Fruit fly (Drosophila melanogaster): ENCODE results near the gene CG10631.

CG10631 gene

DNA sequence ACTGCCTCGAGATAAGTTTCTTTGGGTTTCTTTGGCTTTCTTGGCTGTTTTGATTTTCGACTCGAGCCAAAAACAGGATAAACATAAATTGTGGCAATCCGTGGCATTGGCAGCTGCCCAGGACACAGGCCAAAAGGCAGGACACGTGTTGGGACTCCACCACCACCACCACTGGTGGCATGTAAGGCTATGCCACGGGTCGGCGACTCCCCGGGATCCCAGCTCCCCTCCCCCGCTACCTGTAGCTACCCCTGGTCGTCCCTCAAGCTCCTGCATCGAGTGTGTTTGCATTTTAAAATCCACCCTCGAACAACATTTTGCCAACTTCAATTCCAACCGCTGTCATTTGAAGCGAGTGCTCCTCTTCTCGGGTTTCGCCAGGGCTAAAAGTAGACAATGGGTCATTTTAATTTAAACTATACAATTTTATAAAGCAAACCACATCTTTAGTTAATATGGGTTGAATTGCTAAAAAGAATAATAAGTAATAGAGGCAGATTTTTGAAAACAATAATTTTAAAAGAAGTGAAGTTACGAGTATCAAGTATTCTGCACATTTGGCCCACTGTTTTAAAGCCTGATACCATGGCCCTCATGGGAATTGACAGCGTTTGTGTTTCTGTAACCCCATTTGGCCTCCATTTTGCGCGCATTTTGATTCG is 45.4 kb upstream of the CG10631 start (continued):
- no peak for TF ChIP-seq Eip74EF (GFP tag; optimal IDR thresholded peaks at IDR 0.05)
- no peak for TF ChIP-seq Meics (GFP tag; optimal IDR thresholded peaks at IDR 0.05)
- peak; percentile 7 for TF ChIP-seq CG7556 (GFP tag; optimal IDR thresholded peaks at IDR 0.05)
- no peak for TF ChIP-seq CG2129 (GFP tag; IDR thresholded peaks at IDR 0.05; ENCODE audit: partially characterized antibody)
- no peak for TF ChIP-seq Nf-YC (tag; optimal IDR thresholded peaks at IDR 0.05)
- no peak for TF ChIP-seq fd64A (GFP tag; optimal IDR thresholded peaks at IDR 0.05)
- no peak for TF ChIP-seq Jarid2 (GFP tag; optimal IDR thresholded peaks at IDR 0.05)
- TF ChIP-seq CG4854 (GFP tag; optimal IDR thresholded peaks at IDR 0.05), result no peak
- TF ChIP-seq Side (GFP tag; optimal IDR thresholded peaks at IDR 0.05), result no peak
- no peak for TF ChIP-seq CG15073 (GFP tag; optimal IDR thresholded peaks at IDR 0.05)
- no peak for TF ChIP-seq CG1603 (tag; optimal IDR thresholded peaks at IDR 0.05)
- no peak for TF ChIP-seq zfh2 (GFP tag; optimal IDR thresholded peaks at IDR 0.05)
- no peak for TF ChIP-seq CHES-1-like (GFP tag; optimal IDR thresholded peaks at IDR 0.05)
- TF ChIP-seq Sox102F (GFP tag; optimal IDR thresholded peaks at IDR 0.05), result peak; percentile 25
- TF ChIP-seq Blimp-1 (GFP tag; optimal IDR thresholded peaks at IDR 0.05), result no peak
- TF ChIP-seq Ets65A (GFP tag), result peak; percentile 58
- no peak for TF ChIP-seq Dref (GFP tag; IDR thresholded peaks at IDR 0.05)
- TF ChIP-seq CG17802 (tag; optimal IDR thresholded peaks at IDR 0.05), result no peak
- no peak for TF ChIP-seq CG2116 (GFP tag; optimal IDR thresholded peaks at IDR 0.05)
- TF ChIP-seq HLH4C (GFP tag; IDR thresholded peaks at IDR 0.05; ENCODE audit: partially characterized antibody), result no peak
- TF ChIP-seq CG7839 (tag; optimal IDR thresholded peaks at IDR 0.05), result peak; percentile 15
- no peak for TF ChIP-seq fru (optimal IDR thresholded peaks at IDR 0.05)
- TF ChIP-seq prd (optimal IDR thresholded peaks at IDR 0.05), result no peak
- TF ChIP-seq prd (GFP tag; IDR thresholded peaks at IDR 0.05), result no peak
- no peak for TF ChIP-seq dati (GFP tag; IDR thresholded peaks at IDR 0.05)
- no peak for TF ChIP-seq B-H1 (GFP tag; IDR thresholded peaks at IDR 0.05)
- peak; percentile 50 for TF ChIP-seq dmrt99B (tag; optimal IDR thresholded peaks at IDR 0.05)
- no peak for TF ChIP-seq lilli (GFP tag; optimal IDR thresholded peaks at IDR 0.05)
- no peak for TF ChIP-seq tna (GFP tag; IDR thresholded peaks at IDR 0.05; ENCODE audit: partially characterized antibody)
- TF ChIP-seq Hr51 (GFP tag; optimal IDR thresholded peaks at IDR 0.05), result peak in 1 of 2 experiments; percentile 46
- no peak for TF ChIP-seq H2.0 (GFP tag; IDR thresholded peaks at IDR 0.05)
- TF ChIP-seq Doc3 (GFP tag; IDR thresholded peaks at IDR 0.05; ENCODE audit: partially characterized antibody), result no peak
- TF ChIP-seq CG7372 (GFP tag; IDR thresholded peaks at IDR 0.05), result no peak
- no peak for TF ChIP-seq cwo (GFP tag; optimal IDR thresholded peaks at IDR 0.05)
- peak; percentile 11 for TF ChIP-seq grau (tag; optimal IDR thresholded peaks at IDR 0.05)
- no peak for TF ChIP-seq CG10147 (GFP tag; optimal IDR thresholded peaks at IDR 0.05)
- TF ChIP-seq unpg (GFP tag; optimal IDR thresholded peaks at IDR 0.05), result peak; percentile 20
- TF ChIP-seq phol (tag; optimal IDR thresholded peaks at IDR 0.05), result no peak
- no peak for TF ChIP-seq gsb (GFP tag; IDR thresholded peaks at IDR 0.05)
- no peak for TF ChIP-seq Six4 (GFP tag; optimal IDR thresholded peaks at IDR 0.05)
- TF ChIP-seq sqz (GFP tag; optimal IDR thresholded peaks at IDR 0.05), result no peak
- no peak for TF ChIP-seq ATbp (GFP tag; optimal IDR thresholded peaks at IDR 0.05)
- peak; percentile 2 for TF ChIP-seq CG30403 (GFP tag; optimal IDR thresholded peaks at IDR 0.05)
- TF ChIP-seq sima (GFP tag; optimal IDR thresholded peaks at IDR 0.05), result no peak
- TF ChIP-seq Hey (tag; optimal IDR thresholded peaks at IDR 0.05), result peak; percentile 80
- no peak for TF ChIP-seq CG8388 (GFP tag; optimal IDR thresholded peaks at IDR 0.05)
- TF ChIP-seq B-H2 (GFP tag; optimal IDR thresholded peaks at IDR 0.05), result no peak
- TF ChIP-seq btn (GFP tag; optimal IDR thresholded peaks at IDR 0.05), result no peak
- TF ChIP-seq toy (GFP tag; IDR thresholded peaks at IDR 0.05), result no peak
- no peak for TF ChIP-seq CG4730 (GFP tag; IDR thresholded peaks at IDR 0.05)
